Fruit fly (Drosophila melanogaster) whole organism, embryonic: ENCODE results near the gene CG33332.

Experiments
- CG10431 ChIP-seq: fragments of 200-800 bp; sonication (Bioruptor generic); optimal IDR thresholded peaks from 3 replicates; lab custom pipeline; 2018; ENCODE audit warnings: missing biosample characterization, mild to moderate bottlenecking, missing genetic modification characterization
- CG10654 ChIP-seq: fragments of 200-800 bp; sonication (Bioruptor generic); optimal IDR thresholded peaks from 2 replicates; lab custom pipeline; 2016; ENCODE audit warnings: missing biosample characterization, missing genetic modification characterization
- CG11504 ChIP-seq: fragments of 200-800 bp; sonication (Bioruptor generic); optimal IDR thresholded peaks from 3 replicates; lab custom pipeline; 2019; ENCODE audit warnings: missing biosample characterization, mild to moderate bottlenecking, missing genetic modification characterization, moderate library complexity
- CG13424 ChIP-seq: fragments of 200-800 bp; sonication (Bioruptor generic); optimal IDR thresholded peaks from 2 replicates; lab custom pipeline; 2019; ENCODE audit warnings: missing biosample characterization, mild to moderate bottlenecking, missing genetic modification characterization, moderate library complexity
- CG1603 ChIP-seq: fragments of 200-800 bp; sonication (Bioruptor generic); optimal IDR thresholded peaks from 2 replicates; lab custom pipeline; 2019; ENCODE audit warnings: missing biosample characterization, mild to moderate bottlenecking, missing genetic modification characterization, moderate library complexity
- CG17385 ChIP-seq: fragments of 200-800 bp; sonication (Bioruptor generic); optimal IDR thresholded peaks from 3 replicates; lab custom pipeline; 2018; ENCODE audit warnings: missing biosample characterization, mild to moderate bottlenecking, missing genetic modification characterization
- CG17829 ChIP-seq: fragments of 200-800 bp; optimal IDR thresholded peaks from 2 replicates; lab custom pipeline; 2019; ENCODE audit warnings: missing biosample characterization, mild to moderate bottlenecking, missing genetic modification characterization, moderate library complexity
- CG18262 ChIP-seq: fragments of 200-800 bp; optimal IDR thresholded peaks from 3 replicates; lab custom pipeline; 2019; ENCODE audit warnings: missing biosample characterization, mild to moderate bottlenecking, missing genetic modification characterization, moderate library complexity
- CG18764 ChIP-seq: fragments of 200-800 bp; sonication (Bioruptor generic); optimal IDR thresholded peaks from 3 replicates; lab custom pipeline; 2016; ENCODE audit warnings: missing biosample characterization, missing genetic modification characterization
- CG3281 ChIP-seq: fragments of 200-800 bp; sonication (Bioruptor generic); optimal IDR thresholded peaks from 3 replicates; lab custom pipeline; 2017; ENCODE audit warnings: missing biosample characterization, mild to moderate bottlenecking, missing genetic modification characterization
- CG3838 ChIP-seq: fragments of 200-800 bp; sonication (Bioruptor generic); optimal IDR thresholded peaks from 3 replicates; lab custom pipeline; 2016; ENCODE audit warnings: missing biosample characterization, missing genetic modification characterization
- CG6272 ChIP-seq: fragments of 200-800 bp; sonication (Bioruptor generic); IDR thresholded peaks from 2 replicates; pipeline ENCODE4 v1.3.6; 2022; ENCODE audit warnings: missing biosample characterization, missing genetic modification characterization
- CG6791 ChIP-seq: fragments of 200-800 bp; sonication (Bioruptor generic); IDR thresholded peaks from 3 replicates; pipeline ENCODE4 v1.3.6; 2022; ENCODE audit warnings: missing biosample characterization, missing genetic modification characterization; ENCODE audit not compliant: partially characterized antibody
- CG7839 ChIP-seq: fragments of 200-800 bp; sonication (Bioruptor generic); optimal IDR thresholded peaks from 3 replicates; lab custom pipeline; 2018; ENCODE audit warnings: missing biosample characterization, mild to moderate bottlenecking, missing genetic modification characterization, moderate library complexity
- CG8478 ChIP-seq: fragments of >200 bp; optimal IDR thresholded peaks from 2 replicates; lab custom pipeline; 2018
- CG9797 ChIP-seq: fragments of 200-800 bp; sonication (Bioruptor generic); optimal IDR thresholded peaks from 3 replicates; lab custom pipeline; 2018; ENCODE audit warnings: missing biosample characterization, mild to moderate bottlenecking, missing genetic modification characterization
- Dip2 ChIP-seq: fragments of 200-800 bp; sonication (Bioruptor generic); IDR thresholded peaks from 2 replicates; pipeline ENCODE4 v1.3.6; 2022; ENCODE audit warnings: missing biosample characterization, missing genetic modification characterization
- Dll ChIP-seq: fragments of 200-800 bp; sonication (Bioruptor generic); IDR thresholded peaks from 4 replicates; pipeline ENCODE4 v1.3.6; 2022; ENCODE audit warnings: missing biosample characterization, missing genetic modification characterization; ENCODE audit not compliant: partially characterized antibody
- Doc2 ChIP-seq: fragments of 200-800 bp; sonication (Bioruptor generic); IDR thresholded peaks from 2 replicates; pipeline ENCODE4 v1.3.6; 2022; ENCODE audit warnings: missing biosample characterization, missing genetic modification characterization
- GATAe ChIP-seq: fragments of 200-800 bp; sonication (Bioruptor generic); conservative IDR thresholded peaks from 2 replicates; pipeline ENCODE4 v1.3.6; 2022; ENCODE audit warnings: missing biosample characterization, missing genetic modification characterization
- Gug ChIP-seq: fragments of 200-800 bp; sonication (Bioruptor generic); IDR thresholded peaks from 4 replicates; pipeline ENCODE4 v1.3.6; 2022; ENCODE audit warnings: missing biosample characterization, missing genetic modification characterization
- HHEX ChIP-seq: fragments of 200-800 bp; sonication (Bioruptor generic); optimal IDR thresholded peaks from 3 replicates; lab custom pipeline; 2017; ENCODE audit warnings: missing biosample characterization, mild to moderate bottlenecking, missing genetic modification characterization, missing genetic modification reagents
- HmgZ ChIP-seq: fragments of 200-800 bp; sonication (Bioruptor generic); optimal IDR thresholded peaks from 2 replicates; lab custom pipeline; 2018; ENCODE audit warnings: missing biosample characterization, mild to moderate bottlenecking, missing genetic modification characterization
- Hmr ChIP-seq: fragments of 200-800 bp; sonication (Bioruptor generic); optimal IDR thresholded peaks from 3 replicates; lab custom pipeline; 2017; ENCODE audit warnings: mild to moderate bottlenecking, missing biosample characterization, missing genetic modification reagents, missing genetic modification characterization
- Jarid2 ChIP-seq: fragments of 200-800 bp; sonication (Bioruptor generic); optimal IDR thresholded peaks from 3 replicates; lab custom pipeline; 2017; ENCODE audit warnings: mild to moderate bottlenecking, missing biosample characterization, missing genetic modification reagents, missing genetic modification characterization
- MESR4 ChIP-seq: fragments of 200-800 bp; sonication (Bioruptor generic); optimal IDR thresholded peaks from 2 replicates; lab custom pipeline; 2018; ENCODE audit warnings: missing biosample characterization, mild to moderate bottlenecking, missing genetic modification characterization, moderate library complexity
- Meics ChIP-seq: fragments of 200-800 bp; sonication (Bioruptor generic); optimal IDR thresholded peaks from 2 replicates; lab custom pipeline; 2017; ENCODE audit warnings: missing biosample characterization, mild to moderate bottlenecking, missing genetic modification characterization
- Nf-YB ChIP-seq: fragments of 200-800 bp; sonication (Bioruptor generic); optimal IDR thresholded peaks from 3 replicates; lab custom pipeline; 2019; ENCODE audit warnings: missing biosample characterization, mild to moderate bottlenecking, missing genetic modification characterization, moderate library complexity
- NfI ChIP-seq: fragments of 200-800 bp; sonication (Bioruptor generic); optimal IDR thresholded peaks from 3 replicates; lab custom pipeline; 2018; ENCODE audit warnings: missing biosample characterization, mild to moderate bottlenecking, missing genetic modification characterization, moderate library complexity
- Poxn ChIP-seq: fragments of 200-800 bp; sonication (Bioruptor generic); IDR thresholded peaks from 2 replicates; pipeline ENCODE4 v1.3.6; 2022; ENCODE audit warnings: missing biosample characterization, missing genetic modification characterization
- Ptx1 ChIP-seq: fragments of 200-800 bp; sonication (Bioruptor generic); IDR thresholded peaks from 2 replicates; pipeline ENCODE4 v1.3.6; 2022; ENCODE audit warnings: missing biosample characterization, missing genetic modification characterization
- Ravus ChIP-seq: fragments of 200-800 bp; sonication (Bioruptor generic); IDR thresholded peaks from 2 replicates; pipeline ENCODE4 v1.3.6; 2022; ENCODE audit warnings: missing biosample characterization, missing genetic modification characterization
- Rfx ChIP-seq: fragments of 200-800 bp; sonication (Bioruptor generic); IDR thresholded peaks from 2 replicates; pipeline ENCODE4 v1.3.6; 2022; ENCODE audit warnings: missing biosample characterization, missing genetic modification characterization
- Rx ChIP-seq: fragments of 200-800 bp; sonication (Bioruptor generic); IDR thresholded peaks from 2 replicates; pipeline ENCODE4 v1.3.6; 2022; ENCODE audit warnings: missing biosample characterization, missing genetic modification characterization
- Usf ChIP-seq: fragments of 200-800 bp; sonication (Bioruptor generic); optimal IDR thresholded peaks from 2 replicates; lab custom pipeline; 2017; ENCODE audit warnings: missing genotype, missing biosample characterization, missing genetic modification characterization
- bbx ChIP-seq: fragments of 200-800 bp; sonication (Bioruptor generic); IDR thresholded peaks from 2 replicates; pipeline ENCODE4 v1.3.6; 2022; ENCODE audit warnings: missing biosample characterization, missing genetic modification characterization; ENCODE audit not compliant: partially characterized antibody
- btn ChIP-seq: fragments of 200-800 bp; sonication (Bioruptor generic); optimal IDR thresholded peaks from 2 replicates; lab custom pipeline; 2016; ENCODE audit warnings: missing biosample characterization, missing genetic modification characterization
- crc ChIP-seq: fragments of 200-800 bp; sonication (Bioruptor generic); optimal IDR thresholded peaks from 2 replicates; lab custom pipeline; 2016; ENCODE audit warnings: missing biosample characterization, missing genetic modification characterization
- croc ChIP-seq: fragments of 200-800 bp; sonication (Bioruptor generic); conservative IDR thresholded peaks from 3 replicates; pipeline ENCODE4 v1.3.6; 2022; ENCODE audit warnings: missing biosample characterization, missing genetic modification characterization
- dysf ChIP-seq: fragments of 200-800 bp; sonication (Bioruptor generic); IDR thresholded peaks from 3 replicates; pipeline ENCODE4 v1.3.6; 2022; ENCODE audit warnings: missing biosample characterization, missing genetic modification characterization
- gem ChIP-seq: fragments of 200-800 bp; sonication (Bioruptor generic); optimal IDR thresholded peaks from 2 replicates; lab custom pipeline; 2019; ENCODE audit warnings: missing biosample characterization, mild to moderate bottlenecking, missing genetic modification characterization, moderate library complexity
- grau ChIP-seq: fragments of 200-800 bp; optimal IDR thresholded peaks from 3 replicates; lab custom pipeline; 2019; ENCODE audit warnings: missing biosample characterization, mild to moderate bottlenecking, missing genetic modification characterization, moderate library complexity
- hkb ChIP-seq, 2 experiments: fragments of 200-800 bp in 1 of 2; fragments of >200 bp in 1 of 2; sonication (Bioruptor generic) in 1 of 2; IDR thresholded peaks in 1 of 2; optimal IDR thresholded peaks in 1 of 2; 2 replicates each; pipeline versions ENCODE4 v1.3.6 to Lab custom; 2017 to 2022; ENCODE audit warnings: missing biosample characterization in 1 of 2, missing genetic modification characterization in 1 of 2
- jumu ChIP-seq: fragments of 200-800 bp; sonication (Bioruptor generic); optimal IDR thresholded peaks from 3 replicates; lab custom pipeline; 2016; ENCODE audit warnings: missing biosample characterization, missing genetic modification characterization
- p53 ChIP-seq: fragments of 200-800 bp; sonication (Bioruptor generic); optimal IDR thresholded peaks from 2 replicates; lab custom pipeline; 2016; ENCODE audit warnings: missing biosample characterization, missing genetic modification characterization
- row ChIP-seq: fragments of 200-800 bp; sonication (Bioruptor generic); IDR thresholded peaks from 3 replicates; pipeline ENCODE4 v1.3.6; 2022; ENCODE audit warnings: missing biosample characterization, missing genetic modification characterization
- schlank ChIP-seq: fragments of 200-800 bp; sonication (Bioruptor generic); optimal IDR thresholded peaks from 2 replicates; lab custom pipeline; 2018; ENCODE audit warnings: missing biosample characterization, mild to moderate bottlenecking, missing genetic modification characterization
- scrt ChIP-seq: fragments of 200-800 bp; sonication (Bioruptor generic); optimal IDR thresholded peaks from 2 replicates; lab custom pipeline; 2018; ENCODE audit warnings: missing biosample characterization, mild to moderate bottlenecking, missing genetic modification characterization, moderate library complexity
- sima ChIP-seq: fragments of 200-800 bp; sonication (Bioruptor generic); optimal IDR thresholded peaks from 2 replicates; lab custom pipeline; 2016; ENCODE audit warnings: missing biosample characterization, missing genetic modification characterization
- tup ChIP-seq: fragments of 200-800 bp; sonication (Bioruptor generic); optimal IDR thresholded peaks from 2 replicates; lab custom pipeline; 2016; ENCODE audit warnings: missing biosample characterization, mild to moderate bottlenecking, missing genetic modification characterization, moderate library complexity
- unc-4 ChIP-seq: fragments of 200-800 bp; sonication (Bioruptor generic); IDR thresholded peaks from 2 replicates; pipeline ENCODE4 v1.3.6; 2022; ENCODE audit warnings: missing biosample characterization, missing genetic modification characterization; ENCODE audit not compliant: partially characterized antibody

The CG33332 gene

dm6 chr3R:14878145-14878544, 8.1 kb upstream of the CG33332 start (continued):
- TF ChIP-seq Ptx1 (GFP tag; lab: Robert Waterston, UW) (0 out of 2 replicates have a peak, but pooled peaks have one; percentile 5), CG18262 (no peak), GATAe (no peak), Poxn (GFP tag; lab: Robert Waterston, UW) (no peak), Rx (GFP tag; lab: Robert Waterston, UW) (no peak), MESR4 (GFP tag; lab: Kevin White, UChicago) (no peak), row (peak; percentile 42; the same call in 2 of the 3 replicates), Usf (no peak), CG3281 (GFP tag; lab: Kevin White, UChicago) (peak; percentile 20), bbx (GFP tag; lab: Robert Waterston, UW) (no peak), dysf (GFP tag; lab: Robert Waterston, UW) (peak; percentile 29; the same call in 2 of the 3 replicates), Hmr (GFP tag; lab: Kevin White, UChicago) (peak; percentile 50), CG1603 (tag; lab: Kevin White, UChicago) (no peak), CG10654 (no peak), schlank (tag; lab: Kevin White, UChicago) (no peak), CG9797 (GFP tag; lab: Kevin White, UChicago) (no peak), tup (GFP tag; lab: Kevin White, UChicago) (no peak), CG6272 (no peak), CG7839 (tag; lab: Kevin White, UChicago) (peak; percentile 27), Ravus (GFP tag; lab: Robert Waterston, UW) (no peak), scrt (peak; percentile 42), Meics (GFP tag; lab: Kevin White, UChicago) (peak; percentile 40), jumu (GFP tag; lab: Kevin White, UChicago) (no peak), grau (peak; percentile 25), btn (no peak), CG6791 (GFP tag; lab: Robert Waterston, UW) (no peak), Jarid2 (GFP tag; lab: Kevin White, UChicago) (no peak), CG10431 (no peak), crc (no peak), p53 (GFP tag; lab: Kevin White, UChicago) (no peak), HmgZ (tag; lab: Kevin White, UChicago) (no peak), CG11504 (tag; lab: Kevin White, UChicago) (peak; percentile 49), CG8478 (lab: Kevin White, UChicago) (no peak), CG18764 (GFP tag; lab: Kevin White, UChicago) (no peak), Rfx (GFP tag; lab: Robert Waterston, UW) (0 out of 2 replicates have a peak, but pooled peaks have one; percentile 23), CG3838 (no peak), unc-4 (GFP tag; lab: Robert Waterston, UW) (no peak), CG17829 (no peak), Doc2 (no peak), NfI (GFP tag; lab: Kevin White, UChicago) (peak; percentile 21), Dip2 (GFP tag; lab: Robert Waterston, UW) (no peak), Nf-YB (GFP tag; lab: Kevin White, UChicago) (no peak), Gug (GFP tag; lab: Robert Waterston, UW) (no peak), sima (GFP tag; lab: Kevin White, UChicago) (no peak), gem (tag; lab: Kevin White, UChicago) (peak; percentile 38), hkb (optimal IDR thresholded peaks at IDR 0.05; lab: Kevin White, UChicago) (no peak), hkb (GFP tag; IDR thresholded peaks at IDR 0.05; lab: Robert Waterston, UW) (0 out of 2 replicates have a peak, but pooled peaks have one; percentile 8), CG17385 (GFP tag; lab: Kevin White, UChicago) (no peak), CG13424 (tag; lab: Kevin White, UChicago) (peak; percentile 20), croc (GFP tag; lab: Robert Waterston, UW) (no peak), Dll (no peak), HHEX (GFP tag; lab: Kevin White, UChicago) (no peak)
- TF ChIP-seq, all 482 proteins: peak for 45
